Worm (Caenorhabditis elegans): ENCODE measurements around the gene idpa-2.

idpa-2 gene

ce11 chrII:8751686-8752085 is 40.9 kb downstream of the idpa-2 start, which contains the start of gene atf-2:
atf-2 (plus strand) TSS chrII:8751986.
- TF ChIP-seq dmd-8 (GFP tag; IDR thresholded peaks at IDR 0.05) (no peak), ceh-44 (GFP tag; IDR thresholded peaks at IDR 0.05) (no peak), lin-38 (GFP tag; IDR thresholded peaks at IDR 0.05) (no peak), hlh-30 (tag; optimal IDR thresholded peaks at IDR 0.05; ENCODE audit: insufficient read depth) (no peak), ctbp-1 (GFP tag; IDR thresholded peaks at IDR 0.05) (no peak), nhr-102 (tag; optimal IDR thresholded peaks at IDR 0.05) (no peak), fkh-10 (GFP tag; optimal IDR thresholded peaks at IDR 0.05) (no peak), unc-130 (GFP tag; optimal IDR thresholded peaks at IDR 0.05) (no peak), ceh-20 (GFP tag; IDR thresholded peaks at IDR 0.05) (no peak)

ce11 chrII:8751042-8751441 is 41.5 kb downstream of the idpa-2 start:
- TF ChIP-seq ztf-11 (tag; optimal IDR thresholded peaks at IDR 0.05) (no peak), T26A8.4 (GFP tag; IDR thresholded peaks at IDR 0.05) (no peak), ctbp-1 (GFP tag; IDR thresholded peaks at IDR 0.05) (no peak), ztf-7 (tag; optimal IDR thresholded peaks at IDR 0.05) (no peak), mxl-2 (GFP tag; conservative IDR thresholded peaks at IDR 0.05) (no peak), nhr-76 (tag; optimal IDR thresholded peaks at IDR 0.05) (no peak), attf-4 (tag; optimal IDR thresholded peaks at IDR 0.05) (no peak), D1046.2 (GFP tag; IDR thresholded peaks at IDR 0.05) (no peak), sdz-12 (GFP tag; optimal IDR thresholded peaks at IDR 0.05) (no peak), Y105C5A.15 (GFP tag; IDR thresholded peaks at IDR 0.05) (no peak), ZK337.2 (GFP tag; IDR thresholded peaks at IDR 0.05) (no peak), snpc-1.2 (GFP tag; IDR thresholded peaks at IDR 0.05) (no peak), lsy-2 (tag; optimal IDR thresholded peaks at IDR 0.05) (no peak), ceh-20 (GFP tag; IDR thresholded peaks at IDR 0.05) (no peak), mdl-1 (tag; optimal IDR thresholded peaks at IDR 0.05) (peak in 1 of 2 experiments; percentile 63), tag-97 (GFP tag; IDR thresholded peaks at IDR 0.05) (no peak), hmg-1.1 (GFP tag; IDR thresholded peaks at IDR 0.05) (no peak), nhr-48 (tag; optimal IDR thresholded peaks at IDR 0.05) (peak; percentile 55), set-16 (GFP tag; IDR thresholded peaks at IDR 0.05) (no peak), F44E2.7 (GFP tag; IDR thresholded peaks at IDR 0.05) (no peak), daf-12 (tag; optimal IDR thresholded peaks at IDR 0.05) (no peak), F49E8.2 (tag; optimal IDR thresholded peaks at IDR 0.05; ENCODE audit: borderline replicate concordance) (no peak), php-3 (GFP tag; IDR thresholded peaks at IDR 0.05) (no peak), vab-7 (GFP tag; IDR thresholded peaks at IDR 0.05) (no peak), zfp-3 (GFP tag; conservative IDR thresholded peaks at IDR 0.05) (no peak), lin-29 (GFP tag; IDR thresholded peaks at IDR 0.05) (no peak), mxl-3 (GFP tag; optimal IDR thresholded peaks at IDR 0.05) (peak; percentile 46), snpc-4 (tag; optimal IDR thresholded peaks at IDR 0.05) (no peak), aha-1 (tag) (peak; percentile 92), lin-1 (GFP tag; IDR thresholded peaks at IDR 0.05) (no peak), tra-1 (GFP tag; IDR thresholded peaks at IDR 0.05) (no peak), lir-3 (tag; optimal IDR thresholded peaks at IDR 0.05) (no peak), aly-2 (tag; optimal IDR thresholded peaks at IDR 0.05) (no peak), nhr-42 (GFP tag; IDR thresholded peaks at IDR 0.05) (no peak), dmd-8 (GFP tag; IDR thresholded peaks at IDR 0.05) (no peak), nhr-111 (GFP tag; optimal IDR thresholded peaks at IDR 0.05) (no peak), rbr-2 (tag; optimal IDR thresholded peaks at IDR 0.05) (no peak), spr-3 (GFP tag; optimal IDR thresholded peaks at IDR 0.05) (no peak), madf-9 (GFP tag; conservative IDR thresholded peaks at IDR 0.05) (no peak), R02D3.7 (tag; optimal IDR thresholded peaks at IDR 0.05) (no peak), fkh-10 (GFP tag; optimal IDR thresholded peaks at IDR 0.05) (no peak), T20F7.1 (GFP tag; optimal IDR thresholded peaks at IDR 0.05) (no peak), nhr-28 (tag; optimal IDR thresholded peaks at IDR 0.05) (peak; percentile 35), duxl-1 (tag; optimal IDR thresholded peaks at IDR 0.05; ENCODE audit: poor library complexity) (no peak), dmd-6 (GFP tag; IDR thresholded peaks at IDR 0.05) (no peak), fos-1 (tag; optimal IDR thresholded peaks at IDR 0.05) (no peak)

Data from whole organism, L4 larva.